Worm (Caenorhabditis elegans) whole organism, L4 larva: ENCODE results near the gene T20F7.3.
A peak's percentile ranks its signal among the peaks of the same experiment; 100 is the strongest.

ENCODE experiments used
- F10B5.3 ChIP-seq: sonication (generic microtip); optimal IDR thresholded peaks from 2 replicates; lab custom pipeline; 2016; ENCODE audit warnings: mild to moderate bottlenecking, missing genetic modification characterization, missing compliant biosample characterization
- F26F4.8 ChIP-seq: fragments of 200-800 bp; sonication (Bioruptor generic); conservative IDR thresholded peaks from 2 replicates; pipeline ENCODE4 v1.3.6; 2022; ENCODE audit warnings: missing genetic modification characterization, missing compliant biosample characterization
- F44E2.7 ChIP-seq: fragments of 200-800 bp; sonication (Bioruptor generic); IDR thresholded peaks from 2 replicates; pipeline ENCODE4 v2.1.2; 2022; ENCODE audit warnings: missing genetic modification characterization, missing compliant biosample characterization
- T26A8.4 ChIP-seq: fragments of 200-800 bp; sonication (Bioruptor generic); IDR thresholded peaks from 2 replicates; pipeline ENCODE4 v1.3.6; 2022; ENCODE audit warnings: missing genetic modification characterization, missing compliant biosample characterization
- Y105C5A.15 ChIP-seq: fragments of 200-800 bp; sonication (Bioruptor generic); IDR thresholded peaks from 2 replicates; pipeline ENCODE4 v1.3.6; 2022; ENCODE audit warnings: missing genetic modification characterization, missing compliant biosample characterization
- aly-2 ChIP-seq: sonication (generic microtip); optimal IDR thresholded peaks from 2 replicates; lab custom pipeline; 2018; ENCODE audit warnings: missing biosample characterization, missing genetic modification characterization
- ama-1 ChIP-seq: fragments of 150-350 bp; optimal IDR thresholded peaks from 2 replicates; lab custom pipeline; 2014; ENCODE audit warnings: inconsistent platforms, mixed read lengths
- arid-1 ChIP-seq: fragments of 200-800 bp; sonication (Bioruptor generic); conservative IDR thresholded peaks from 2 replicates; pipeline ENCODE4 v1.3.6; 2022; ENCODE audit warnings: missing genetic modification reagents, missing genetic modification characterization, missing compliant biosample characterization
- attf-4 ChIP-seq: sonication (generic microtip); optimal IDR thresholded peaks from 3 replicates; lab custom pipeline; 2017; ENCODE audit warnings: missing biosample characterization, missing genetic modification characterization
- ceh-20 ChIP-seq: fragments of 200-800 bp; sonication (Bioruptor generic); IDR thresholded peaks from 2 replicates; pipeline ENCODE4 v1.3.6; 2022; ENCODE audit warnings: missing genetic modification reagents, missing genetic modification characterization, missing compliant biosample characterization
- ceh-28 ChIP-seq: fragments of 150-350 bp; optimal IDR thresholded peaks from 2 replicates; lab custom pipeline; 2014; ENCODE audit warnings: missing biosample characterization, missing genetic modification reagents, missing genetic modification characterization
- ceh-62 ChIP-seq: sonication (generic microtip); optimal IDR thresholded peaks from 2 replicates; lab custom pipeline; 2017; ENCODE audit warnings: missing biosample characterization, missing genetic modification characterization
- daf-16 ChIP-seq, 3 experiments: sonication (generic microtip); optimal IDR thresholded peaks; 2 replicates each; lab custom pipeline; 2016 to 2017; ENCODE audit warnings: missing genetic modification characterization in 3 of 3, missing genetic modification reagents in 3 of 3, mild to moderate bottlenecking in 2 of 3, missing compliant biosample characterization in 2 of 3, missing biosample characterization in 1 of 3, moderate library complexity in 1 of 3
- dmd-6 ChIP-seq: fragments of 200-800 bp; sonication (Bioruptor generic); IDR thresholded peaks from 2 replicates; pipeline ENCODE4 v1.3.6; 2022; ENCODE audit warnings: missing genetic modification reagents, missing genetic modification characterization, missing compliant biosample characterization
- dmd-8 ChIP-seq: fragments of 200-800 bp; sonication (Bioruptor generic); IDR thresholded peaks from 2 replicates; pipeline ENCODE4 v1.3.6; 2022; ENCODE audit warnings: missing genetic modification characterization, missing compliant biosample characterization
- dve-1 ChIP-seq: sonication (generic microtip); optimal IDR thresholded peaks from 2 replicates; lab custom pipeline; 2017; ENCODE audit warnings: antibody characterized with exemption, mild to moderate bottlenecking, missing genetic modification characterization, missing compliant biosample characterization; ENCODE audit not compliant: insufficient read depth
- hif-1 ChIP-seq, 2 experiments: sonication (generic microtip); optimal IDR thresholded peaks; 2 replicates each; lab custom pipeline; 2016 to 2017; ENCODE audit warnings: missing compliant biosample characterization in 2 of 2, missing genetic modification characterization in 2 of 2, missing genetic modification reagents in 2 of 2, missing genotype in 2 of 2, mild to moderate bottlenecking in 1 of 2
- hlh-11 ChIP-seq: fragments of 200-800 bp; sonication (Bioruptor generic); optimal IDR thresholded peaks from 2 replicates; lab custom pipeline; 2018; ENCODE audit warnings: mild to moderate bottlenecking, missing genetic modification characterization, missing compliant biosample characterization
- hmg-1.1 ChIP-seq: fragments of 200-800 bp; sonication (Bioruptor generic); IDR thresholded peaks from 2 replicates; pipeline ENCODE4 v1.3.6; 2022; ENCODE audit warnings: missing genetic modification reagents, missing genetic modification characterization, missing compliant biosample characterization
- lim-7 ChIP-seq: fragments of 200-800 bp; sonication (Bioruptor generic); IDR thresholded peaks from 2 replicates; pipeline ENCODE4 v1.3.6; 2022; ENCODE audit warnings: missing genetic modification characterization, missing compliant biosample characterization
- lin-1 ChIP-seq: fragments of 200-800 bp; sonication (Bioruptor generic); IDR thresholded peaks from 2 replicates; pipeline ENCODE4 v1.3.6; 2022; ENCODE audit warnings: missing genetic modification reagents, missing genetic modification characterization, missing compliant biosample characterization
- lin-13 ChIP-seq: fragments of 150-350 bp; optimal IDR thresholded peaks from 2 replicates; lab custom pipeline; 2014; ENCODE audit warnings: missing biosample characterization, missing genetic modification reagents, missing genetic modification characterization
- lin-29 ChIP-seq: fragments of 200-800 bp; sonication (Bioruptor generic); IDR thresholded peaks from 2 replicates; pipeline ENCODE4 v1.3.6; 2022; ENCODE audit warnings: missing genetic modification reagents, missing genetic modification characterization, missing compliant biosample characterization
- lin-38 ChIP-seq: fragments of 200-800 bp; sonication (Bioruptor generic); IDR thresholded peaks from 2 replicates; pipeline ENCODE4 v1.3.6; 2022; ENCODE audit warnings: missing genetic modification reagents, missing genetic modification characterization, missing compliant biosample characterization
- madf-5 ChIP-seq, 2 experiments: fragments of 200-800 bp; sonication (Bioruptor generic); IDR thresholded peaks; 2 replicates each; pipeline ENCODE4 v1.3.6; 2022; ENCODE audit warnings: missing compliant biosample characterization in 2 of 2, missing genetic modification characterization in 2 of 2
- madf-9 ChIP-seq: fragments of 200-800 bp; sonication (Bioruptor generic); conservative IDR thresholded peaks from 2 replicates; pipeline ENCODE4 v1.3.6; 2022; ENCODE audit warnings: missing genetic modification reagents, missing genetic modification characterization, missing compliant biosample characterization
- mdl-1 ChIP-seq, 2 experiments: fragments of 150-350 bp in 1 of 2; sonication (generic microtip) in 1 of 2; optimal IDR thresholded peaks; 2 replicates each; lab custom pipeline; 2014 to 2017; ENCODE audit warnings: missing biosample characterization in 2 of 2, missing genetic modification characterization in 2 of 2
- mdt-29 ChIP-seq: fragments of 200-800 bp; sonication (Bioruptor generic); IDR thresholded peaks from 2 replicates; pipeline ENCODE4 v1.3.6; 2022; ENCODE audit warnings: missing genetic modification reagents, missing genetic modification characterization, missing compliant biosample characterization
- mxl-3 ChIP-seq: fragments of 200-800 bp; sonication (Bioruptor generic); optimal IDR thresholded peaks from 2 replicates; lab custom pipeline; 2018; ENCODE audit warnings: mild to moderate bottlenecking, missing genetic modification characterization, missing compliant biosample characterization
- nhr-11 ChIP-seq: fragments of 150-350 bp; optimal IDR thresholded peaks from 2 replicates; lab custom pipeline; 2014; ENCODE audit warnings: missing biosample characterization, missing genetic modification characterization
- nhr-111 ChIP-seq: fragments of 200-800 bp; sonication (Bioruptor generic); optimal IDR thresholded peaks from 2 replicates; lab custom pipeline; 2018; ENCODE audit warnings: mild to moderate bottlenecking, missing genetic modification characterization, missing compliant biosample characterization
- nhr-28 ChIP-seq: fragments of 150-350 bp; optimal IDR thresholded peaks from 2 replicates; lab custom pipeline; 2014; ENCODE audit warnings: missing biosample characterization, missing genetic modification characterization
- nhr-41 ChIP-seq: fragments of 200-800 bp; sonication (Bioruptor generic); IDR thresholded peaks from 2 replicates; pipeline ENCODE4 v1.3.6; 2022; ENCODE audit warnings: missing genetic modification reagents, missing genetic modification characterization, missing compliant biosample characterization
- nhr-76 ChIP-seq: fragments of 150-350 bp; optimal IDR thresholded peaks from 2 replicates; lab custom pipeline; 2014; ENCODE audit warnings: missing biosample characterization, missing genetic modification characterization
- nhr-77 ChIP-seq: fragments of 150-350 bp; optimal IDR thresholded peaks from 2 replicates; lab custom pipeline; 2014; ENCODE audit warnings: missing biosample characterization, missing genetic modification characterization
- pha-4 ChIP-seq, 2 experiments: fragments of 150-350 bp in 1 of 2; fragments of 200-800 bp in 1 of 2; sonication (Bioruptor generic) in 1 of 2; IDR thresholded peaks in 1 of 2; optimal IDR thresholded peaks in 1 of 2; 2 replicates each; pipeline versions ENCODE4 v1.3.6 to Lab custom; 2014 to 2022; ENCODE audit warnings: missing genetic modification characterization in 2 of 2, missing genetic modification reagents in 2 of 2, missing biosample characterization in 1 of 2, missing compliant biosample characterization in 1 of 2
- php-3 ChIP-seq: fragments of 200-800 bp; sonication (Bioruptor generic); IDR thresholded peaks from 2 replicates; pipeline ENCODE4 v1.3.6; 2022; ENCODE audit warnings: missing genetic modification reagents, missing genetic modification characterization, missing compliant biosample characterization
- pqm-1 ChIP-seq: sonication (generic microtip); optimal IDR thresholded peaks from 2 replicates; lab custom pipeline; 2017; ENCODE audit warnings: missing biosample characterization, missing genetic modification characterization
- set-16 ChIP-seq: fragments of 200-800 bp; sonication (Bioruptor generic); IDR thresholded peaks from 2 replicates; pipeline ENCODE4 v1.3.6; 2022; ENCODE audit warnings: missing genetic modification reagents, missing genetic modification characterization, missing compliant biosample characterization
- skn-1 ChIP-seq: fragments of 150-350 bp; optimal IDR thresholded peaks from 2 replicates; lab custom pipeline; 2014; ENCODE audit warnings: missing biosample characterization, missing genetic modification characterization
- tag-97 ChIP-seq: fragments of 200-800 bp; sonication (Bioruptor generic); IDR thresholded peaks from 2 replicates; pipeline ENCODE4 v1.3.6; 2022; ENCODE audit warnings: missing genetic modification characterization, missing compliant biosample characterization
- unc-39 ChIP-seq: sonication (generic microtip); optimal IDR thresholded peaks from 2 replicates; lab custom pipeline; 2017; ENCODE audit warnings: missing biosample characterization, missing genetic modification characterization
- unc-62 ChIP-seq, 3 experiments: fragments of 150-350 bp in 1 of 3; sonication (generic microtip); optimal IDR thresholded peaks in 2 of 3; peaks in 1 of 3; 1 replicate in 1 of 3; 2 replicates in 2 of 3; lab custom pipeline; 2014 to 2017; ENCODE audit warnings: missing biosample characterization in 3 of 3, missing genetic modification characterization in 3 of 3, missing genetic modification reagents in 3 of 3, missing genotype in 1 of 3
- zag-1 ChIP-seq: fragments of 150-350 bp; optimal IDR thresholded peaks from 2 replicates; lab custom pipeline; 2014; ENCODE audit warnings: missing biosample characterization, missing genetic modification characterization
- zip-11 ChIP-seq: fragments of 200-800 bp; sonication (Bioruptor generic); IDR thresholded peaks from 2 replicates; pipeline ENCODE4 v1.3.6; 2022; ENCODE audit warnings: missing genetic modification characterization, missing compliant biosample characterization
- zip-2 ChIP-seq: fragments of 150-350 bp; optimal IDR thresholded peaks from 2 replicates; lab custom pipeline; 2014; ENCODE audit warnings: missing biosample characterization, missing genetic modification characterization

Gene T20F7.3

DNA sequence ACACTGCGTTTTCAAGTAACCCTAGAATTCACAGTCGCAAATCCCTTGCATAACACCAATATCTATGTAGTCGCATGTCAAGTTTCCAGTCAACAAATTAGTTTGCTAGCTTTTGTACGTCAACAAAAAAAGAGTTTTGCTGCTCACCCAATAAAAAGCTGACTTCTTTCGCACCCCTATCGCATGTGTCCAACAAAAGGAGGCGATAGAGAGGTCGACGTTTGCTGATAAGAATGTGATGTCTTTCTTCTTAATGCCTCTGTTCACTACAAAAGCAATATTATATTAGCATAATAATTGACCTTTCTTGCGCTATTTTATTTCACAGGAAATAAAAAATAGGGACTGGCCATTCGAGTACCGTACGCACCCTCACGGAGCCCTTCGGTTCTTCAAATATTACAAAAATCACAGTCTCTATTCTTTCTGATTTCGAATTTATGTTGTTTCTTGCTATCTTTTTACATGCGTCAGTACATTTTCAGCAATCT, at the start of gene T20F7.3:
Gene T20F7.3 (plus strand): TSS at position 441 of the 491 bp plus-strand sequence.
- TF ChIP-seq daf-16 (GFP tag; optimal IDR thresholded peaks at IDR 0.05; lab: Kevin White, UChicago) (no peak), daf-16 (tag; optimal IDR thresholded peaks at IDR 0.05; lab: Kevin White, UChicago) (peak; percentile 51), hlh-11 (tag; lab: Kevin White, UChicago) (peak; percentile 9), lin-1 (GFP tag; lab: Robert Waterston, UW) (no peak), pqm-1 (tag; lab: Kevin White, UChicago) (peak; percentile 60), F44E2.7 (no peak), lin-38 (GFP tag; lab: Robert Waterston, UW) (no peak), dmd-6 (GFP tag; lab: Robert Waterston, UW) (peak; percentile 10; the same call in 1 of the 2 replicates), arid-1 (no peak), T26A8.4 (GFP tag; lab: Robert Waterston, UW) (no peak), lim-7 (no peak), zip-2 (no peak), lin-29 (GFP tag; lab: Robert Waterston, UW) (no peak), nhr-28 (tag; lab: Kevin White, UChicago) (peak; percentile 54)

DNA sequence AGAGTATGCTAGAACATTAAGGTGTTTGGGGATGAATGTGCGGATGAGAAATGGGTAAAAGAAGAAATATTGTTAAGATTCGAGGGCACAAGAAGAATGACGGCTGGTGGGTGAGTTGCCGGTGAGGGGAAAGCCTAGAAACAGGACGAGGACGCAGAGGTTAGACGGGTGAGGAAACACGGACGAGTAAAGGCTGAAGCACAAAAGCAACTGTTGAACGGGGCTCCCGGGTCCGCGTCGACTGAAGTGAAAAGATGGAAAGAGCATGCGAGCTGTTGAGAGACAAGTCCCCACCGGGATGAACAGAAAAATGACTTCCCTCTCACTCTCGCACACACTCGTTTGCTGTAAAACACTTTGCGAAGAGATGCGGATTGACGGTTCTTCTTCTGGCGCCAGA, 48.2 kb upstream of the T20F7.3 start:
- TF ChIP-seq nhr-76 (tag; lab: Kevin White, UChicago) (no peak), hlh-11 (tag; lab: Kevin White, UChicago) (peak; percentile 24), set-16 (GFP tag; lab: Robert Waterston, UW) (0 out of 2 replicates have a peak, but pooled peaks have one; percentile 18)

DNA sequence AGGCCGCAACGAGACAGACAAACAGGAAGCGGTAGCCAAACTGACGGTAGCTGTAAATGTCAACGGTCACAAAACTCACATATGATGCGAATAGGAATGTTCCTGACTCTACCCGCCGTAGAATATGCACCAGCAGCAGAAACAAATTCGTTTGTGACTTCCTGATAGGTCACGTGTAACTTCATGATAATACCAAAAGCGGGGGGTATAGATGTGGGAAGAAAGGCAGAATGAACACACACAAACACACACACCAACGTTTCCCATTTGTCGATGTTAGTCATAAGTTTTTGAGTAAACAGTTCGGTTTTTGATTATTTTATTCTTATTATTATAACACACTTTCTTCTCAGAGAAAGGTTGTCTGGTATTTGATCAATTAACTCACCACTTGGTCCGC, 47.0 kb upstream of the T20F7.3 start:
- TF ChIP-seq Y105C5A.15 (GFP tag; lab: Robert Waterston, UW) (no peak), dve-1 (peak; percentile 69), unc-39 (tag; lab: Kevin White, UChicago) (no peak), hmg-1.1 (GFP tag; lab: Robert Waterston, UW) (no peak), dmd-6 (GFP tag; lab: Robert Waterston, UW) (peak; percentile 61), lin-13 (GFP tag; lab: Kevin White, UChicago) (no peak), F44E2.7 (no peak), lim-7 (no peak), skn-1 (tag; lab: Kevin White, UChicago) (no peak), lin-38 (GFP tag; lab: Robert Waterston, UW) (no peak), zag-1 (tag; lab: Kevin White, UChicago) (no peak), php-3 (GFP tag; lab: Robert Waterston, UW) (no peak), mxl-3 (GFP tag; lab: Kevin White, UChicago) (no peak), F10B5.3 (no peak), pha-4 (GFP tag; IDR thresholded peaks at IDR 0.05; lab: Robert Waterston, UW) (no peak), pha-4 (tag; optimal IDR thresholded peaks at IDR 0.05; lab: Kevin White, UChicago) (no peak), tag-97 (no peak), nhr-77 (tag; lab: Kevin White, UChicago) (peak; percentile 79), nhr-28 (tag; lab: Kevin White, UChicago) (peak; percentile 89), unc-62 (GFP tag; optimal IDR thresholded peaks at IDR 0.05 in 1 of 2; lab: Kevin White, UChicago) (no peak), unc-62 (tag; optimal IDR thresholded peaks at IDR 0.05; lab: Kevin White, UChicago) (no peak), madf-9 (GFP tag; lab: Robert Waterston, UW) (no peak), F26F4.8 (GFP tag; lab: Robert Waterston, UW) (no peak), madf-5 (GFP tag; IDR thresholded peaks at IDR 0.05; lab: Robert Waterston, UW) (no peak), hif-1 (tag; optimal IDR thresholded peaks at IDR 0.05; lab: Kevin White, UChicago) (peak in 1 of 2 experiments; percentile 8), dmd-8 (no peak), nhr-41 (GFP tag; lab: Robert Waterston, UW) (no peak), mdt-29 (GFP tag; lab: Robert Waterston, UW) (no peak), attf-4 (tag; lab: Kevin White, UChicago) (no peak), nhr-11 (tag; lab: Kevin White, UChicago) (no peak), ceh-28 (tag; lab: Kevin White, UChicago) (no peak), nhr-111 (GFP tag; lab: Kevin White, UChicago) (no peak), T26A8.4 (GFP tag; lab: Robert Waterston, UW) (no peak), ceh-20 (GFP tag; lab: Robert Waterston, UW) (no peak), ceh-62 (tag; lab: Kevin White, UChicago) (no peak), mdl-1 (tag; optimal IDR thresholded peaks at IDR 0.05; lab: Kevin White, UChicago) (peak in 1 of 2 experiments; percentile 40), aly-2 (tag; lab: Kevin White, UChicago) (no peak), ama-1 (lab: Kevin White, UChicago) (no peak), zip-11 (GFP tag; lab: Robert Waterston, UW) (no peak)
